Worm (Caenorhabditis elegans): ENCODE data around the gene B0507.1.
A peak's percentile ranks its signal among the peaks of the same experiment; 100 is the strongest.

Gene B0507.1

ce11 chrV:8760416-8760815 lies 16.0 kb upstream of the B0507.1 start, which contains the start of gene ddn-1:
ddn-1 (minus strand) TSS chrV:8760516.
- TF ChIP-seq lsy-12 (tag; optimal IDR thresholded peaks at IDR 0.05) (no peak), elt-2 (tag; optimal IDR thresholded peaks at IDR 0.05) (no peak), ceh-9 (tag; optimal IDR thresholded peaks at IDR 0.05) (no peak), sea-2 (GFP tag; optimal IDR thresholded peaks at IDR 0.05) (no peak), egl-27 (tag; optimal IDR thresholded peaks at IDR 0.05) (no peak), unc-62 (GFP tag; optimal IDR thresholded peaks at IDR 0.05) (no peak), nfya-1 (tag; optimal IDR thresholded peaks at IDR 0.05; ENCODE audit: insufficient read depth) (no peak), nhr-77 (tag; optimal IDR thresholded peaks at IDR 0.05) (no peak), elt-3 (tag; optimal IDR thresholded peaks at IDR 0.05) (no peak), mdl-1 (tag; optimal IDR thresholded peaks at IDR 0.05) (no peak), ztf-4 (tag; optimal IDR thresholded peaks at IDR 0.05) (no peak), nhr-28 (tag; optimal IDR thresholded peaks at IDR 0.05) (no peak), nhr-43 (tag; optimal IDR thresholded peaks at IDR 0.05; ENCODE audit: poor library complexity, severe bottlenecking) (no peak), daf-12 (tag; optimal IDR thresholded peaks at IDR 0.05) (no peak), ceh-28 (tag; optimal IDR thresholded peaks at IDR 0.05) (no peak), nhr-25 (tag; optimal IDR thresholded peaks at IDR 0.05) (no peak), tbx-2 (tag; optimal IDR thresholded peaks at IDR 0.05) (no peak), nhr-11 (tag; optimal IDR thresholded peaks at IDR 0.05) (no peak)

DNA sequence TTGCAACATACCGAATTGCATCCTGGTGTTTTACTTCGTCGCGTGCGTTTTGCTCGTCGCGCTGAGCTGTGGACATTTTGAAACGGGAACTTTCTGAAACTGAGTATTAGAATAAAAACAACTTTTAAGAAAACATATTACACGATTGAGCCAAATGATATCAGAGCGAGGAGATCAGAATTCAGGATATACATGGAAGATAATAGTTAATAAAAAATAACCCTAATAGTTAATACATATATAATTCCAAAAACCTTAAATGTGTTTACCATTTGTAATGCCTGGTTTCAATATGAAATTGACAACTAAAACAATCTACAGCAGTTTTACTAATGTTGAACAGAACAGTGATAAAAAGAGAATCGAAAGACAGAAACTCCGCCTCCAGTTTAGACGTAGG lies 13.5 kb upstream of the B0507.1 start, which contains the start of gene B0507.8:
Gene B0507.8, minus strand, starts transcription at position 101 of the 400 bp plus-strand sequence.
- TF ChIP-seq nhr-23 (tag; optimal IDR thresholded peaks at IDR 0.05) (no peak), ceh-16 (tag; optimal IDR thresholded peaks at IDR 0.05) (no peak), sea-2 (GFP tag; optimal IDR thresholded peaks at IDR 0.05) (no peak), lsy-12 (tag; optimal IDR thresholded peaks at IDR 0.05) (no peak), lin-39 (tag; optimal IDR thresholded peaks at IDR 0.05) (no peak), fkh-2 (tag; optimal IDR thresholded peaks at IDR 0.05) (no peak), mml-1 (tag; optimal IDR thresholded peaks at IDR 0.05) (no peak), R02D3.7 (tag; optimal IDR thresholded peaks at IDR 0.05) (no peak), ZK546.5 (tag; optimal IDR thresholded peaks at IDR 0.05) (no peak), fos-1 (tag; optimal IDR thresholded peaks at IDR 0.05) (no peak)

ce11 chrV:8765938-8766337 lies 10.4 kb upstream of the B0507.1 start, which contains the start of gene B0507.9:
B0507.9 (minus strand) TSS chrV:8766038.
- TF ChIP-seq lin-15B (tag; optimal IDR thresholded peaks at IDR 0.05) (no peak), mdl-1 (tag; optimal IDR thresholded peaks at IDR 0.05) (no peak), eor-1 (tag; optimal IDR thresholded peaks at IDR 0.05) (no peak), nhr-23 (tag; optimal IDR thresholded peaks at IDR 0.05) (no peak), zag-1 (tag; optimal IDR thresholded peaks at IDR 0.05) (no peak), egl-27 (tag; optimal IDR thresholded peaks at IDR 0.05) (no peak), nhr-25 (tag; optimal IDR thresholded peaks at IDR 0.05) (no peak), nhr-76 (tag; optimal IDR thresholded peaks at IDR 0.05) (no peak), elt-2 (tag; optimal IDR thresholded peaks at IDR 0.05) (no peak), egl-5 (tag; optimal IDR thresholded peaks at IDR 0.05) (no peak), ztf-11 (tag; optimal IDR thresholded peaks at IDR 0.05) (no peak), fos-1 (tag; optimal IDR thresholded peaks at IDR 0.05) (no peak), nhr-28 (tag; optimal IDR thresholded peaks at IDR 0.05) (no peak), nhr-11 (tag; optimal IDR thresholded peaks at IDR 0.05) (no peak)

- TF ChIP-seq unc-62 (GFP tag; optimal IDR thresholded peaks at IDR 0.05) (no peak), egl-5 (tag; optimal IDR thresholded peaks at IDR 0.05) (no peak), unc-39 (tag; optimal IDR thresholded peaks at IDR 0.05) (no peak)
Measured at ce11 chrV:8767041-8767440, 9.3 kb upstream of the B0507.1 start.

DNA sequence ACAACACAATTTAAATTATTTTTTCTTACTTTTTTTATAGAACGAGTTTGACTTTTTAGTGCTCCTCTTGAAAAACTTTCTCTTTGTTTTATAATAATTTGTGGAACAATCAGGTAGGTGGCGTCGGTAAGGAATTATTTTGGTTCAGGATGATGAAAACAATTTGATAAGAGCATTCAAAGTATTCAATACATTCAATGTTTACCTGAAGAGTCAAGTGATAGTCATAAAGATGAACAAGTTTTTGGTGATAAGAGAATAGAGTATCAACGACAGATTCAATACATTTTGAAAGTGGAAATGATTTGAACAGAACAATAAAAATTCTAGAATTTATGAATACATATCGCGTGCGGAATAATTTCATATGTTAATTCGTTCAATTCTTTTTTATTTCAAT lies 8.9 kb upstream of the B0507.1 start:
- TF ChIP-seq pha-4 (tag; optimal IDR thresholded peaks at IDR 0.05): peak; percentile 76
- no peak for TF ChIP-seq nhr-12 (tag; optimal IDR thresholded peaks at IDR 0.05)
- TF ChIP-seq pqm-1 (tag; optimal IDR thresholded peaks at IDR 0.05): peak; percentile 89
- TF ChIP-seq elt-2 (tag; optimal IDR thresholded peaks at IDR 0.05): peak; percentile 87

All from whole organism, L3 larva.